Worm (Caenorhabditis elegans) whole organism, mixed stage, embryonic: ENCODE results near the gene gck-4.

Source experiments
- bed-3 ChIP-seq: fragments of 200-800 bp; sonication (Bioruptor generic); optimal IDR thresholded peaks from 3 replicates; lab custom pipeline; 2018; ENCODE audit warnings: mild to moderate bottlenecking, missing genetic modification characterization, moderate library complexity, missing compliant biosample characterization
- blmp-1 ChIP-seq: fragments of 150-350 bp; optimal IDR thresholded peaks from 2 replicates; lab custom pipeline; 2014; ENCODE audit warnings: missing biosample characterization, missing genetic modification characterization
- drap-1 ChIP-seq: fragments of 200-800 bp; sonication (Bioruptor generic); optimal IDR thresholded peaks from 3 replicates; lab custom pipeline; 2018; ENCODE audit warnings: mild to moderate bottlenecking, missing genetic modification characterization, missing compliant biosample characterization
- elt-1 ChIP-seq: sonication (generic microtip); optimal IDR thresholded peaks from 2 replicates; lab custom pipeline; 2017; ENCODE audit warnings: missing genetic modification characterization, mild to moderate bottlenecking, missing compliant biosample characterization, antibody characterized with exemption, moderate library complexity, borderline replicate concordance; ENCODE audit not compliant: insufficient read depth
- flh-1 ChIP-seq: fragments of 200-800 bp; sonication (Bioruptor generic); optimal IDR thresholded peaks from 2 replicates; lab custom pipeline; 2018; ENCODE audit warnings: mild to moderate bottlenecking, missing genetic modification characterization, moderate library complexity, missing compliant biosample characterization
- nhr-12 ChIP-seq: fragments of 150-350 bp; optimal IDR thresholded peaks from 2 replicates; lab custom pipeline; 2014; ENCODE audit warnings: missing biosample characterization, missing genetic modification characterization
- nhr-237 ChIP-seq: fragments of 150-350 bp; optimal IDR thresholded peaks from 2 replicates; lab custom pipeline; 2014; ENCODE audit warnings: missing biosample characterization, missing genetic modification characterization
- nhr-76 ChIP-seq: sonication (generic microtip); optimal IDR thresholded peaks from 2 replicates; lab custom pipeline; 2017; ENCODE audit warnings: missing biosample characterization, missing genetic modification characterization
- tbx-8 ChIP-seq: fragments of 200-800 bp; sonication (Bioruptor generic); optimal IDR thresholded peaks from 2 replicates; lab custom pipeline; 2018; ENCODE audit warnings: mild to moderate bottlenecking, missing genetic modification characterization, moderate library complexity, missing compliant biosample characterization
- unc-39 ChIP-seq: fragments of 150-350 bp; optimal IDR thresholded peaks from 2 replicates; lab custom pipeline; 2014; ENCODE audit warnings: missing biosample characterization, missing genetic modification characterization
- unc-62 ChIP-seq: fragments of 150-350 bp; optimal IDR thresholded peaks from 2 replicates; lab custom pipeline; 2014; ENCODE audit warnings: missing biosample characterization, missing genetic modification reagents, missing genetic modification characterization
- zip-8 ChIP-seq: fragments of 150-350 bp; optimal IDR thresholded peaks from 2 replicates; lab custom pipeline; 2014; ENCODE audit warnings: missing biosample characterization, missing genetic modification characterization
- ztf-11 ChIP-seq: fragments of 150-350 bp; optimal IDR thresholded peaks from 2 replicates; lab custom pipeline; 2014; ENCODE audit warnings: missing biosample characterization, missing genetic modification characterization

DNA sequence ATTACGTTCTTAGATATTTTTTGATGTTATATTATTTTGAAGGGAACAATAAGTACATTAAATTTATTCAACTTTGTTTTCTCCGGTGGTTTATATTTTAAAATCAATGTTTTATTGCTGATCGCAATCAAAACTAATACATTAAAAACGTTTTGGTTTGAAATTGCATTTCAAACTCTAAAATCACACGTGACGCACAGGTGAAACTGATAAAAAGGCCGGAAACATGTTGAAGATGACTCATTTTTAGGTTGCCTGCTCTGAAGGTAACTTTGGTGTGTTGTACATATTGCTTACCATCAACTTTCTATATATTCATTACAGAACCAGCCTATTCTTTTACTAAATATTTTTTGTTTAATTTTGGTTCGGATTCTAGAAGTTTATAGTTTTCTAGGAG, 8.7 kb downstream of the gck-4 start:
- no peak for TF ChIP-seq unc-62
- TF ChIP-seq blmp-1 (tag; lab: Kevin White, UChicago) = no peak
- no peak for TF ChIP-seq ztf-11
- no peak for TF ChIP-seq tbx-8
- TF ChIP-seq nhr-12 (tag; lab: Kevin White, UChicago) = no peak
- no peak for TF ChIP-seq bed-3 (GFP tag; lab: Kevin White, UChicago)
- no peak for TF ChIP-seq unc-39 (tag; lab: Kevin White, UChicago)
- TF ChIP-seq elt-1 = no peak
- TF ChIP-seq drap-1 (GFP tag; lab: Kevin White, UChicago) = no peak
- TF ChIP-seq nhr-76 (tag; lab: Kevin White, UChicago) = no peak
- TF ChIP-seq nhr-237 (tag; lab: Kevin White, UChicago) = no peak
- TF ChIP-seq zip-8 (tag; lab: Kevin White, UChicago) = no peak
- no peak for TF ChIP-seq flh-1 (GFP tag; lab: Kevin White, UChicago)
